Worm (Caenorhabditis elegans) whole organism, L2 larva: ENCODE data around the gene Y37E11AM.3.

ENCODE experiments used
- mdl-1 ChIP-seq, 2 experiments: fragments of 150-350 bp in 1 of 2; sonication (generic microtip) in 1 of 2; optimal IDR thresholded peaks; 2 replicates each; lab custom pipeline; 2017; ENCODE audit warnings: missing biosample characterization in 2 of 2, missing genetic modification characterization in 2 of 2
- unc-39 ChIP-seq: fragments of 150-350 bp; optimal IDR thresholded peaks from 2 replicates; lab custom pipeline; 2014; ENCODE audit warnings: missing biosample characterization, missing genetic modification characterization

ce11 chrIV:3701892-3702291 is 17.1 kb downstream of the Y37E11AM.3 start, which contains the start of gene Y37E11AL.12:
- TF ChIP-seq mdl-1 (tag; optimal IDR thresholded peaks at IDR 0.05; lab: Kevin White, UChicago) (no peak), unc-39 (tag; lab: Kevin White, UChicago) (no peak)
